Fruit fly (Drosophila melanogaster) whole organism, embryonic: ENCODE data around the gene mon2.

Experiments
- BtbVII ChIP-seq: fragments of 200-800 bp; sonication (Bioruptor generic); optimal IDR thresholded peaks from 3 replicates; lab custom pipeline; 2017; ENCODE audit warnings: missing biosample characterization, mild to moderate bottlenecking, missing genetic modification characterization
- CG10147 ChIP-seq: fragments of 200-800 bp; sonication (Bioruptor generic); optimal IDR thresholded peaks from 2 replicates; lab custom pipeline; 2019; ENCODE audit warnings: missing biosample characterization, mild to moderate bottlenecking, missing genetic modification characterization, moderate library complexity
- CG11560 ChIP-seq: fragments of 200-800 bp; sonication (Bioruptor generic); IDR thresholded peaks from 3 replicates; pipeline ENCODE4 v1.3.6; 2022; ENCODE audit warnings: missing biosample characterization, missing genetic modification characterization
- CG11723 ChIP-seq: fragments of 200-800 bp; sonication (Bioruptor generic); optimal IDR thresholded peaks from 2 replicates; lab custom pipeline; 2017; ENCODE audit warnings: missing biosample characterization, mild to moderate bottlenecking, missing genetic modification characterization
- CG15514 ChIP-seq: fragments of 200-800 bp; sonication (Bioruptor generic); optimal IDR thresholded peaks from 3 replicates; lab custom pipeline; 2017; ENCODE audit warnings: missing biosample characterization, missing genetic modification characterization, mild to moderate bottlenecking, moderate library complexity, missing genetic modification reagents
- CG17186 ChIP-seq: fragments of 200-800 bp; sonication (Bioruptor generic); optimal IDR thresholded peaks from 3 replicates; lab custom pipeline; 2017; ENCODE audit warnings: missing biosample characterization, missing genetic modification reagents, missing genetic modification characterization
- CG17802 ChIP-seq: fragments of 200-800 bp; sonication (Bioruptor generic); optimal IDR thresholded peaks from 2 replicates; lab custom pipeline; 2018; ENCODE audit warnings: missing biosample characterization, mild to moderate bottlenecking, missing genetic modification characterization, moderate library complexity
- CG18619 ChIP-seq: fragments of 200-800 bp; sonication (Bioruptor generic); optimal IDR thresholded peaks from 3 replicates; lab custom pipeline; 2017; ENCODE audit warnings: missing biosample characterization, mild to moderate bottlenecking, missing genetic modification characterization
- CG18764 ChIP-seq: fragments of 200-800 bp; sonication (Bioruptor generic); optimal IDR thresholded peaks from 3 replicates; lab custom pipeline; 2016; ENCODE audit warnings: missing biosample characterization, missing genetic modification characterization
- CG2199 ChIP-seq: fragments of 200-800 bp; sonication (Bioruptor generic); IDR thresholded peaks from 3 replicates; pipeline ENCODE4 v1.3.6; 2022; ENCODE audit warnings: missing biosample characterization, missing genetic modification characterization
- CG4404 ChIP-seq: fragments of 200-800 bp; sonication (Bioruptor generic); IDR thresholded peaks from 2 replicates; pipeline ENCODE4 v1.3.6; 2022; ENCODE audit warnings: missing biosample characterization, missing genetic modification characterization
- CG6813 ChIP-seq: fragments of 200-800 bp; sonication (Bioruptor generic); optimal IDR thresholded peaks from 2 replicates; lab custom pipeline; 2017; ENCODE audit warnings: missing biosample characterization, missing genetic modification characterization, mild to moderate bottlenecking, moderate library complexity, missing genetic modification reagents
- CG7745 ChIP-seq: fragments of 200-800 bp; sonication (Bioruptor generic); optimal IDR thresholded peaks from 2 replicates; lab custom pipeline; 2018; ENCODE audit warnings: missing biosample characterization, mild to moderate bottlenecking, missing genetic modification characterization, moderate library complexity
- CG8924 ChIP-seq: fragments of 200-800 bp; optimal IDR thresholded peaks from 3 replicates; lab custom pipeline; 2019; ENCODE audit warnings: missing biosample characterization, mild to moderate bottlenecking, missing genetic modification characterization, moderate library complexity
- Dad ChIP-seq: fragments of 200-800 bp; sonication (Bioruptor generic); optimal IDR thresholded peaks from 3 replicates; lab custom pipeline; 2016; ENCODE audit warnings: missing biosample characterization, missing genetic modification characterization
- Doc2 ChIP-seq: fragments of 200-800 bp; sonication (Bioruptor generic); IDR thresholded peaks from 2 replicates; pipeline ENCODE4 v1.3.6; 2022; ENCODE audit warnings: missing biosample characterization, missing genetic modification characterization
- Eip74EF ChIP-seq, 2 experiments: fragments of 200-800 bp in 1 of 2; fragments of >200 bp in 1 of 2; sonication (Bioruptor generic) in 1 of 2; optimal IDR thresholded peaks; 2 replicates each; lab custom pipeline; 2017 to 2019; ENCODE audit warnings: missing biosample characterization in 2 of 2, missing genetic modification characterization in 2 of 2, mild to moderate bottlenecking in 1 of 2, moderate library complexity in 1 of 2
- HLHmδ ChIP-seq: fragments of 200-800 bp; sonication (Bioruptor generic); optimal IDR thresholded peaks from 2 replicates; lab custom pipeline; 2018; ENCODE audit warnings: missing biosample characterization, mild to moderate bottlenecking, missing genetic modification characterization, moderate library complexity
- Hand ChIP-seq: fragments of 200-800 bp; sonication (Bioruptor generic); optimal IDR thresholded peaks from 2 replicates; lab custom pipeline; 2017; ENCODE audit warnings: mild to moderate bottlenecking, missing biosample characterization, missing genetic modification reagents, missing genetic modification characterization
- HmgZ ChIP-seq: fragments of 200-800 bp; sonication (Bioruptor generic); optimal IDR thresholded peaks from 2 replicates; lab custom pipeline; 2018; ENCODE audit warnings: missing biosample characterization, mild to moderate bottlenecking, missing genetic modification characterization
- Hmr ChIP-seq: fragments of 200-800 bp; sonication (Bioruptor generic); optimal IDR thresholded peaks from 3 replicates; lab custom pipeline; 2017; ENCODE audit warnings: mild to moderate bottlenecking, missing biosample characterization, missing genetic modification reagents, missing genetic modification characterization
- Kr ChIP-seq: fragments of 200-800 bp; sonication (Bioruptor generic); optimal IDR thresholded peaks from 2 replicates; lab custom pipeline; 2017; ENCODE audit warnings: missing biosample characterization, mild to moderate bottlenecking, missing genetic modification characterization
- Med ChIP-seq: fragments of 200-800 bp; sonication (Bioruptor generic); peaks from one replicate; lab custom pipeline; 2016; ENCODE audit warnings: missing biosample characterization, missing genetic modification characterization, mild to moderate bottlenecking, inconsistent platforms, moderate library complexity
- Optix ChIP-seq: fragments of 200-800 bp; sonication (Bioruptor generic); IDR thresholded peaks from 3 replicates; pipeline ENCODE4 v1.3.6; 2022; ENCODE audit warnings: missing biosample characterization, missing genetic modification characterization
- Ravus ChIP-seq: fragments of 200-800 bp; sonication (Bioruptor generic); IDR thresholded peaks from 2 replicates; pipeline ENCODE4 v1.3.6; 2022; ENCODE audit warnings: missing biosample characterization, missing genetic modification characterization
- Scr ChIP-seq: fragments of 200-800 bp; sonication (Bioruptor generic); IDR thresholded peaks from 2 replicates; pipeline ENCODE4 v1.3.6; 2022; ENCODE audit warnings: missing biosample characterization, missing genetic modification characterization; ENCODE audit not compliant: partially characterized antibody
- amos ChIP-seq: fragments of 200-800 bp; sonication (Bioruptor generic); IDR thresholded peaks from 2 replicates; pipeline ENCODE4 v1.3.6; 2022; ENCODE audit warnings: missing biosample characterization, missing genetic modification characterization; ENCODE audit not compliant: partially characterized antibody
- bowl ChIP-seq: fragments of 200-800 bp; sonication (Bioruptor generic); IDR thresholded peaks from 2 replicates; pipeline ENCODE4 v1.3.6; 2022; ENCODE audit warnings: missing biosample characterization, missing genetic modification characterization
- crc ChIP-seq: fragments of 200-800 bp; sonication (Bioruptor generic); optimal IDR thresholded peaks from 2 replicates; lab custom pipeline; 2016; ENCODE audit warnings: missing biosample characterization, missing genetic modification characterization
- crol ChIP-seq: fragments of 200-800 bp; sonication (Bioruptor generic); IDR thresholded peaks from 2 replicates; pipeline ENCODE4 v1.3.6; 2022; ENCODE audit warnings: missing biosample characterization, missing genetic modification characterization
- dati ChIP-seq: fragments of 200-800 bp; sonication (Bioruptor generic); IDR thresholded peaks from 2 replicates; pipeline ENCODE4 v1.3.6; 2022; ENCODE audit warnings: missing biosample characterization, missing genetic modification characterization
- eve ChIP-seq, 2 experiments: fragments of >200 bp; optimal IDR thresholded peaks; 2 replicates each; lab custom pipeline; 2017; ENCODE audit warnings: missing biosample characterization in 2 of 2, missing genetic modification characterization in 2 of 2
- fru ChIP-seq: fragments of >200 bp; optimal IDR thresholded peaks from 2 replicates; lab custom pipeline; 2017
- gsb-n ChIP-seq: fragments of 200-800 bp; sonication (Bioruptor generic); optimal IDR thresholded peaks from 3 replicates; lab custom pipeline; 2018; ENCODE audit warnings: missing biosample characterization, mild to moderate bottlenecking, missing genetic modification characterization
- jigr1 ChIP-seq: fragments of 200-800 bp; sonication (Bioruptor generic); IDR thresholded peaks from 3 replicates; pipeline ENCODE4 v1.3.6; 2022; ENCODE audit warnings: missing biosample characterization, missing genetic modification characterization
- ken ChIP-seq: fragments of 200-800 bp; sonication (Bioruptor generic); IDR thresholded peaks from 3 replicates; pipeline ENCODE4 v1.3.6; 2022; ENCODE audit warnings: missing biosample characterization, missing genetic modification characterization
- klu ChIP-seq: fragments of 200-800 bp; sonication (Bioruptor generic); IDR thresholded peaks from 2 replicates; pipeline ENCODE4 v1.3.6; 2022; ENCODE audit warnings: missing biosample characterization, missing genetic modification characterization
- lab ChIP-seq: fragments of 200-800 bp; sonication (Bioruptor generic); optimal IDR thresholded peaks from 3 replicates; lab custom pipeline; 2017; ENCODE audit warnings: missing biosample characterization, missing genetic modification characterization, mild to moderate bottlenecking, moderate library complexity, missing genetic modification reagents
- mirr ChIP-seq: fragments of 200-800 bp; sonication (Bioruptor generic); optimal IDR thresholded peaks from 3 replicates; lab custom pipeline; 2018; ENCODE audit warnings: missing biosample characterization, mild to moderate bottlenecking, missing genetic modification characterization
- oc ChIP-seq: fragments of 200-800 bp; sonication (Bioruptor generic); optimal IDR thresholded peaks from 2 replicates; lab custom pipeline; 2018; ENCODE audit warnings: missing biosample characterization, mild to moderate bottlenecking, missing genetic modification characterization, moderate library complexity
- otp ChIP-seq: fragments of 200-800 bp; sonication (Bioruptor generic); IDR thresholded peaks from 3 replicates; pipeline ENCODE4, ENCODE4 v1.3.6; 2022; ENCODE audit warnings: missing biosample characterization, missing genetic modification characterization
- peb ChIP-seq: fragments of 200-800 bp; sonication (Bioruptor generic); IDR thresholded peaks from 2 replicates; pipeline ENCODE4 v1.3.6; 2022; ENCODE audit warnings: missing biosample characterization, missing genetic modification characterization
- ranshi ChIP-seq: fragments of 200-800 bp; sonication (Bioruptor generic); IDR thresholded peaks from 2 replicates; pipeline ENCODE4 v1.3.6; 2022; ENCODE audit warnings: missing biosample characterization, missing genetic modification characterization
- run ChIP-seq: fragments of 200-800 bp; sonication (Bioruptor generic); optimal IDR thresholded peaks from 3 replicates; lab custom pipeline; 2018; ENCODE audit warnings: missing biosample characterization, mild to moderate bottlenecking, missing genetic modification characterization
- slp2 ChIP-seq: fragments of 200-800 bp; sonication (Bioruptor generic); optimal IDR thresholded peaks from 2 replicates; lab custom pipeline; 2016; ENCODE audit warnings: missing biosample characterization, missing genetic modification characterization
- sna ChIP-seq: fragments of 200-800 bp; sonication (Bioruptor generic); IDR thresholded peaks from 2 replicates; pipeline ENCODE4 v1.3.6; 2022; ENCODE audit warnings: missing biosample characterization, missing genetic modification characterization; ENCODE audit not compliant: partially characterized antibody
- tup ChIP-seq: fragments of 200-800 bp; sonication (Bioruptor generic); optimal IDR thresholded peaks from 2 replicates; lab custom pipeline; 2016; ENCODE audit warnings: missing biosample characterization, mild to moderate bottlenecking, missing genetic modification characterization, moderate library complexity
- zen ChIP-seq: fragments of 200-800 bp; sonication (Bioruptor generic); optimal IDR thresholded peaks from 3 replicates; lab custom pipeline; 2018; ENCODE audit warnings: missing biosample characterization, mild to moderate bottlenecking, missing genetic modification characterization, moderate library complexity

mon2 gene

dm6 chr2L:8164219-8164618 lies 40.4 kb upstream of the mon2 start (continued):
- TF ChIP-seq CG10147 (GFP tag; lab: Kevin White, UChicago) (peak; percentile 9), CG17186 (peak; percentile 48), tup (peak; percentile 66), CG11560 (tag; lab: Robert Waterston, UW) (no peak), klu (GFP tag; lab: Robert Waterston, UW) (no peak), CG6813 (GFP tag; lab: Kevin White, UChicago) (peak; percentile 93), Hmr (GFP tag; lab: Kevin White, UChicago) (peak; percentile 81), HmgZ (tag; lab: Kevin White, UChicago) (peak; percentile 52), HLHmδ (GFP tag; lab: Kevin White, UChicago) (peak; percentile 55), Dad (GFP tag; lab: Kevin White, UChicago) (peak; percentile 4)

- TF ChIP-seq CG18764 (GFP tag; lab: Kevin White, UChicago) (no peak), oc (tag; lab: Kevin White, UChicago) (peak; percentile 7), bowl (no peak), crc (GFP tag; lab: Kevin White, UChicago) (no peak), dati (no peak), peb (GFP tag; lab: Robert Waterston, UW) (no peak), CG17802 (tag; lab: Kevin White, UChicago) (no peak), eve (GFP tag; optimal IDR thresholded peaks at IDR 0.05; lab: Kevin White, UChicago) (peak in 1 of 2 experiments; percentile 59), CG2199 (0 out of 3 replicates have a peak, but pooled peaks have one; percentile 8), Eip74EF (GFP tag; optimal IDR thresholded peaks at IDR 0.05; lab: Kevin White, UChicago) (peak in 1 of 2 experiments; percentile 53), Hmr (GFP tag; lab: Kevin White, UChicago) (peak; percentile 4), otp (GFP tag; lab: Robert Waterston, UW) (peak; percentile 4; the same call in 1 of the 3 replicates), slp2 (GFP tag; lab: Kevin White, UChicago) (no peak), zen (tag; lab: Kevin White, UChicago) (no peak), CG6813 (GFP tag; lab: Kevin White, UChicago) (peak; percentile 9), gsb-n (tag; lab: Kevin White, UChicago) (no peak), Med (GFP tag; lab: Kevin White, UChicago) (peak; percentile 76), mirr (GFP tag; lab: Kevin White, UChicago) (peak; percentile 9), CG18619 (GFP tag; lab: Kevin White, UChicago) (no peak), Doc2 (GFP tag; lab: Robert Waterston, UW) (no peak), CG15514 (GFP tag; lab: Kevin White, UChicago) (peak; percentile 12), Hand (GFP tag; lab: Kevin White, UChicago) (no peak), Kr (GFP tag; lab: Kevin White, UChicago) (peak; percentile 29), run (tag; lab: Kevin White, UChicago) (peak; percentile 37), CG8924 (tag; lab: Kevin White, UChicago) (no peak), ranshi (GFP tag; lab: Robert Waterston, UW) (no peak), jigr1 (GFP tag; lab: Robert Waterston, UW) (no peak), CG7745 (tag; lab: Kevin White, UChicago) (peak; percentile 2), crol (peak; percentile 72), CG4404 (GFP tag; lab: Robert Waterston, UW) (no peak), lab (peak; percentile 3), ken (GFP tag; lab: Robert Waterston, UW) (no peak), CG11723 (no peak), amos (GFP tag; lab: Robert Waterston, UW) (0 out of 2 replicates have a peak, but pooled peaks have one; percentile 17), sna (GFP tag; lab: Robert Waterston, UW) (no peak), Optix (GFP tag; lab: Robert Waterston, UW) (no peak), fru (lab: Kevin White, UChicago) (no peak), BtbVII (GFP tag; lab: Kevin White, UChicago) (no peak), Scr (GFP tag; lab: Robert Waterston, UW) (no peak), Ravus (GFP tag; lab: Robert Waterston, UW) (no peak)
Observed at dm6 chr2L:8163588-8164166, 39.9 kb upstream of the mon2 start.
